Worm (Caenorhabditis elegans): ENCODE results near the gene K02E10.7.

The K02E10.7 gene

ce11 chrX:2508449-2508848 is at the start of gene K02E10.7:
K02E10.7 (minus strand) TSS chrX:2508549.
- TF ChIP-seq lin-13 (GFP tag; optimal IDR thresholded peaks at IDR 0.05) (no peak), mdl-1 (tag; optimal IDR thresholded peaks at IDR 0.05) (no peak), nhr-12 (tag; optimal IDR thresholded peaks at IDR 0.05) (no peak), zag-1 (tag; optimal IDR thresholded peaks at IDR 0.05) (no peak), nhr-10 (tag; optimal IDR thresholded peaks at IDR 0.05) (no peak), Y55F3AM.14 (GFP tag; optimal IDR thresholded peaks at IDR 0.05) (no peak), alr-1 (tag; optimal IDR thresholded peaks at IDR 0.05) (no peak), aly-2 (tag; optimal IDR thresholded peaks at IDR 0.05) (no peak)

DNA sequence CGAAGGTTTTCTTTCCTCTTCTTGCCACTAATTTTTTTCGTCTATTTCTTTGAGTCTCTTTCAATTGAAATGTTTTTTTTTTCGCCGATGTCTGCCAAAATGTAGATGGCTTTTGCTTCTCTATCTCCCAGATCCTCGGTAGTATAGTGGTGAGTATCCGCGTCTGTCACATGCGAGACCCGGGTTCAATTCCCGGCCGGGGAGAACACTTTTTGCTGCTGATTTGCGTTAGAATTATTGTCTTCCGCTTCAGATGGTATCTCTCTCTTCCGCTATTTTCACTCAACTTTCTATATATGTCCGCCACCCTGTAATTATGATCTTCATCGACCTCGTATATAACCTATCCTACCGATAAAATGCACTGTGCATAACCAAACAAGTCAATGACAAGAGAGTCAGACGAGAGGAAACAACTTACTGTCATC is 45.1 kb upstream of the K02E10.7 start:
- TF ChIP-seq dmd-4 (tag; optimal IDR thresholded peaks at IDR 0.05) (no peak), nhr-25 (tag; optimal IDR thresholded peaks at IDR 0.05) (peak; percentile 64), skn-1 (tag; optimal IDR thresholded peaks at IDR 0.05) (no peak), lin-11 (tag; optimal IDR thresholded peaks at IDR 0.05) (no peak), elt-3 (tag; optimal IDR thresholded peaks at IDR 0.05) (no peak), peb-1 (tag; optimal IDR thresholded peaks at IDR 0.05) (no peak), lin-39 (tag; optimal IDR thresholded peaks at IDR 0.05) (no peak), mdl-1 (tag; optimal IDR thresholded peaks at IDR 0.05) (peak in 1 of 2 experiments; percentile 50), alr-1 (tag; optimal IDR thresholded peaks at IDR 0.05) (no peak), nhr-12 (tag; optimal IDR thresholded peaks at IDR 0.05) (no peak), ztf-4 (tag; optimal IDR thresholded peaks at IDR 0.05) (peak; percentile 13), sma-3 (GFP tag; optimal IDR thresholded peaks at IDR 0.05) (peak; percentile 55), unc-55 (GFP tag; optimal IDR thresholded peaks at IDR 0.05) (peak; percentile 80), nhr-129 (tag; optimal IDR thresholded peaks at IDR 0.05) (peak; percentile 56), mab-5 (tag; optimal IDR thresholded peaks at IDR 0.05) (peak; percentile 11), unc-62 (GFP tag; optimal IDR thresholded peaks at IDR 0.05) (no peak), sem-4 (tag; optimal IDR thresholded peaks at IDR 0.05) (peak; percentile 67), lsy-2 (tag; optimal IDR thresholded peaks at IDR 0.05) (peak; percentile 53 to 67), egl-27 (tag; optimal IDR thresholded peaks at IDR 0.05) (peak; percentile 70), fos-1 (tag; optimal IDR thresholded peaks at IDR 0.05) (peak; percentile 71), mbf-1 (tag; optimal IDR thresholded peaks at IDR 0.05) (no peak), ceh-16 (tag; optimal IDR thresholded peaks at IDR 0.05) (no peak), aly-2 (tag; optimal IDR thresholded peaks at IDR 0.05) (no peak), snpc-4 (tag; optimal IDR thresholded peaks at IDR 0.05) (no peak), ceh-82 (tag; optimal IDR thresholded peaks at IDR 0.05) (no peak), sma-9 (GFP tag; optimal IDR thresholded peaks at IDR 0.05) (peak; percentile 58), sma-9 (tag; optimal IDR thresholded peaks at IDR 0.05) (no peak), nhr-10 (tag; optimal IDR thresholded peaks at IDR 0.05) (no peak), crh-2 (tag; optimal IDR thresholded peaks at IDR 0.05) (peak; percentile 70), unc-39 (tag; optimal IDR thresholded peaks at IDR 0.05) (no peak), ztf-11 (tag; optimal IDR thresholded peaks at IDR 0.05) (no peak), F13H6.1 (tag; optimal IDR thresholded peaks at IDR 0.05) (peak; percentile 63), ztf-1 (GFP tag; conservative IDR thresholded peaks at IDR 0.05) (no peak), ZK546.5 (tag; optimal IDR thresholded peaks at IDR 0.05) (no peak), Y55F3AM.14 (GFP tag; optimal IDR thresholded peaks at IDR 0.05) (peak; percentile 56), nhr-237 (tag; optimal IDR thresholded peaks at IDR 0.05) (no peak), zag-1 (tag; optimal IDR thresholded peaks at IDR 0.05) (no peak), R02D3.7 (tag; optimal IDR thresholded peaks at IDR 0.05) (no peak), elt-1 (tag; optimal IDR thresholded peaks at IDR 0.05) (no peak), gmeb-1 (tag; optimal IDR thresholded peaks at IDR 0.05) (peak; percentile 37), ama-1 (optimal IDR thresholded peaks at IDR 0.05) (no peak), blmp-1 (tag; optimal IDR thresholded peaks at IDR 0.05; ENCODE audit: insufficient read depth) (peak; percentile 57), lin-13 (GFP tag; optimal IDR thresholded peaks at IDR 0.05) (peak; percentile 58), nhr-77 (tag; optimal IDR thresholded peaks at IDR 0.05) (no peak), C34F6.9 (tag; optimal IDR thresholded peaks at IDR 0.05) (peak; percentile 63), nhr-23 (tag; optimal IDR thresholded peaks at IDR 0.05) (no peak), nhr-21 (tag; optimal IDR thresholded peaks at IDR 0.05) (peak; percentile 73), nhr-6 (tag; optimal IDR thresholded peaks at IDR 0.05) (peak; percentile 13), nhr-11 (tag; optimal IDR thresholded peaks at IDR 0.05) (peak; percentile 56)

All from whole organism, L2 larva.